Fruit fly (Drosophila melanogaster) whole organism, wandering third instar larva: ENCODE measurements around the gene CG17344.

ENCODE experiments used
- Abd-B ChIP-seq: fragments of >200 bp; optimal IDR thresholded peaks from 2 replicates; lab custom pipeline; 2017; ENCODE audit warnings: missing biosample characterization, missing genetic modification characterization
- CG32264 ChIP-seq: fragments of 200-800 bp; sonication (Bioruptor generic); optimal IDR thresholded peaks from 2 replicates; lab custom pipeline; 2016; ENCODE audit warnings: missing biosample characterization, missing genetic modification characterization
- CG9705 ChIP-seq: fragments of 200-800 bp; sonication (Bioruptor generic); optimal IDR thresholded peaks from 2 replicates; lab custom pipeline; 2018; ENCODE audit warnings: missing biosample characterization, mild to moderate bottlenecking, missing genetic modification characterization
- CrebA ChIP-seq: fragments of 200-800 bp; sonication (Bioruptor generic); optimal IDR thresholded peaks from 2 replicates; lab custom pipeline; 2016; ENCODE audit warnings: missing biosample characterization, mild to moderate bottlenecking, missing genetic modification characterization, borderline replicate concordance
- Dfd ChIP-seq: fragments of >200 bp; optimal IDR thresholded peaks from 2 replicates; lab custom pipeline; 2017; ENCODE audit warnings: missing biosample characterization, missing genetic modification characterization
- Dif ChIP-seq: fragments of 200-275, 200-300 bp; sonication (Bioruptor generic); optimal IDR thresholded peaks from 2 replicates; lab custom pipeline; 2018; ENCODE audit warnings: missing biosample characterization, missing genetic modification characterization; ENCODE audit not compliant: partially characterized antibody
- GATAd ChIP-seq: sonication (Bioruptor generic); optimal IDR thresholded peaks from 2 replicates; lab custom pipeline; 2016; ENCODE audit warnings: missing biosample characterization, missing genetic modification characterization
- HLH106 ChIP-seq: fragments of 200-800 bp; optimal IDR thresholded peaks from 3 replicates; lab custom pipeline; 2019; ENCODE audit warnings: missing biosample characterization, mild to moderate bottlenecking, missing genetic modification characterization, moderate library complexity
- Hnf4 ChIP-seq: fragments of 200-800 bp; sonication (Bioruptor generic); optimal IDR thresholded peaks from 2 replicates; lab custom pipeline; 2016; ENCODE audit warnings: missing biosample characterization, mild to moderate bottlenecking, missing genetic modification characterization
- Hr78 ChIP-seq: fragments of >200 bp; optimal IDR thresholded peaks from 2 replicates; lab custom pipeline; 2017; ENCODE audit warnings: missing biosample characterization, missing genetic modification characterization
- Hr83 ChIP-seq: fragments of 200-300 bp; sonication (Bioruptor generic); optimal IDR thresholded peaks from 2 replicates; lab custom pipeline; 2016; ENCODE audit warnings: missing biosample characterization, mild to moderate bottlenecking, missing genetic modification characterization, moderate library complexity; ENCODE audit not compliant: poor library complexity, severe bottlenecking
- Jra ChIP-seq: sonication (Bioruptor generic); optimal IDR thresholded peaks from 2 replicates; lab custom pipeline; 2016; ENCODE audit warnings: missing biosample characterization, missing genetic modification characterization
- Mio ChIP-seq: sonication (Bioruptor generic); optimal IDR thresholded peaks from 2 replicates; lab custom pipeline; 2016; ENCODE audit warnings: missing biosample characterization, missing genetic modification characterization
- Myc ChIP-seq: fragments of >200 bp; optimal IDR thresholded peaks from 2 replicates; lab custom pipeline; 2017
- N ChIP-seq: fragments of >200 bp; optimal IDR thresholded peaks from 2 replicates; lab custom pipeline; 2018; ENCODE audit warnings: missing biosample characterization, missing external identifiers, missing genetic modification characterization
- OdsH ChIP-seq: fragments of 200-800 bp; sonication (Bioruptor generic); optimal IDR thresholded peaks from 2 replicates; lab custom pipeline; 2016; ENCODE audit warnings: missing biosample characterization, mild to moderate bottlenecking, missing genetic modification characterization
- Rel ChIP-seq, 2 experiments: fragments of 200-800 bp; sonication (Bioruptor generic) in 1 of 2; optimal IDR thresholded peaks; 2 replicates in 1 of 2; 3 replicates in 1 of 2; lab custom pipeline; 2016 to 2019; ENCODE audit warnings: mild to moderate bottlenecking in 2 of 2, missing biosample characterization in 2 of 2, missing genetic modification characterization in 2 of 2, moderate library complexity in 1 of 2
- Sp1 ChIP-seq: fragments of 200-800 bp; sonication (Bioruptor generic); optimal IDR thresholded peaks from 3 replicates; lab custom pipeline; 2019; ENCODE audit warnings: missing biosample characterization, mild to moderate bottlenecking, missing genetic modification characterization, moderate library complexity
- Vsx2 ChIP-seq: fragments of 200-300, 225-300 bp; sonication (Bioruptor generic); optimal IDR thresholded peaks from 2 replicates; lab custom pipeline; 2018; ENCODE audit warnings: missing biosample characterization, missing genetic modification characterization; ENCODE audit not compliant: partially characterized antibody
- br ChIP-seq: fragments of 200-800 bp; sonication (Bioruptor generic); optimal IDR thresholded peaks from 2 replicates; lab custom pipeline; 2016; ENCODE audit warnings: missing biosample characterization, missing genetic modification characterization
- brk ChIP-seq: fragments of 200-800 bp; sonication (Bioruptor generic); optimal IDR thresholded peaks from 2 replicates; lab custom pipeline; 2016; ENCODE audit warnings: missing biosample characterization, mild to moderate bottlenecking, missing genetic modification characterization
- dl ChIP-seq, 2 experiments: fragments of 175-275, 200-275 bp in 1 of 2; fragments of 200-275 bp in 1 of 2; sonication (Bioruptor generic); optimal IDR thresholded peaks; lab custom pipeline; 2018; ENCODE audit warnings: mild to moderate bottlenecking in 2 of 2, missing biosample characterization in 2 of 2, missing genetic modification characterization in 2 of 2, moderate library complexity in 2 of 2; ENCODE audit not compliant: partially characterized antibody in 2 of 2, insufficient read depth in 1 of 2
- dmrt93B ChIP-seq: fragments of 200-800 bp; sonication (Bioruptor generic); optimal IDR thresholded peaks from 2 replicates; lab custom pipeline; 2018; ENCODE audit warnings: missing biosample characterization, mild to moderate bottlenecking, missing genetic modification characterization
- dsf ChIP-seq: sonication (Bioruptor generic); optimal IDR thresholded peaks from 2 replicates; lab custom pipeline; 2016; ENCODE audit warnings: missing biosample characterization, missing genetic modification characterization, borderline replicate concordance
- ey ChIP-seq: fragments of 200-800 bp; sonication (Bioruptor generic); optimal IDR thresholded peaks from 2 replicates; lab custom pipeline; 2016; ENCODE audit warnings: missing biosample characterization, missing genetic modification characterization
- foxo ChIP-seq, 2 experiments: fragments of 200-800 bp; sonication (Bioruptor generic); optimal IDR thresholded peaks; 2 replicates in 1 of 2; 3 replicates in 1 of 2; lab custom pipeline; 2016 to 2017; ENCODE audit warnings: missing biosample characterization in 2 of 2, missing genetic modification characterization in 2 of 2
- fru ChIP-seq: fragments of 200-800 bp; sonication (Bioruptor generic); optimal IDR thresholded peaks from 3 replicates; lab custom pipeline; 2016; ENCODE audit warnings: missing biosample characterization, mild to moderate bottlenecking, missing genetic modification characterization
- h ChIP-seq: fragments of 200-800 bp; sonication (Bioruptor generic); optimal IDR thresholded peaks from 3 replicates; lab custom pipeline; 2016; ENCODE audit warnings: missing biosample characterization, mild to moderate bottlenecking, missing genetic modification characterization
- jim ChIP-seq: fragments of 175-275, 200-325 bp; sonication (Bioruptor generic); optimal IDR thresholded peaks from 2 replicates; lab custom pipeline; 2016; ENCODE audit warnings: missing biosample characterization, mild to moderate bottlenecking, missing genetic modification characterization
- lola ChIP-seq: fragments of >200 bp; optimal IDR thresholded peaks from 2 replicates; lab custom pipeline; 2017; ENCODE audit warnings: missing biosample characterization, missing genetic modification characterization
- pan ChIP-seq: fragments of >200 bp; optimal IDR thresholded peaks from 2 replicates; lab custom pipeline; 2017
- psq ChIP-seq: fragments of 200-800 bp; sonication (Bioruptor generic); optimal IDR thresholded peaks from 3 replicates; lab custom pipeline; 2017; ENCODE audit warnings: missing biosample characterization, mild to moderate bottlenecking, missing genetic modification characterization, moderate library complexity
- rgr ChIP-seq: fragments of 200-800 bp; sonication (Bioruptor generic); optimal IDR thresholded peaks from 3 replicates; lab custom pipeline; 2016; ENCODE audit warnings: missing biosample characterization, mild to moderate bottlenecking, missing genetic modification characterization
- sage ChIP-seq: fragments of 200-800 bp; sonication (Bioruptor generic); optimal IDR thresholded peaks from 2 replicates; lab custom pipeline; 2016; ENCODE audit warnings: missing biosample characterization, mild to moderate bottlenecking, missing genetic modification characterization
- sv ChIP-seq: fragments of 200-800 bp; sonication (Bioruptor generic); optimal IDR thresholded peaks from 3 replicates; lab custom pipeline; 2016; ENCODE audit warnings: missing biosample characterization, missing genetic modification characterization
- tai ChIP-seq: sonication (Bioruptor generic); optimal IDR thresholded peaks from 2 replicates; lab custom pipeline; 2016; ENCODE audit warnings: missing biosample characterization, missing genetic modification characterization
- usp ChIP-seq: fragments of >200 bp; optimal IDR thresholded peaks from 2 replicates; lab custom pipeline; 2017; ENCODE audit warnings: missing biosample characterization, missing genetic modification characterization
- woc ChIP-seq: sonication (Bioruptor generic); optimal IDR thresholded peaks from 2 replicates; lab custom pipeline; 2016; ENCODE audit warnings: missing biosample characterization, mild to moderate bottlenecking, missing genetic modification characterization

Gene CG17344

dm6 chr2L:19133465-19134365, 31.9 kb downstream of the CG17344 start, which contains the start of gene brat:
TSS of gene brat (plus strand) at chr2L:19133816.
- TF ChIP-seq fru (GFP tag; lab: Kevin White, UChicago): peak; percentile 77
- no peak for TF ChIP-seq CrebA (GFP tag; lab: Kevin White, UChicago)
- TF ChIP-seq Rel (GFP tag; optimal IDR thresholded peaks at IDR 0.05; lab: Kevin White, UChicago): no peak
- TF ChIP-seq Rel (tag; optimal IDR thresholded peaks at IDR 0.05; lab: Kevin White, UChicago): no peak
- TF ChIP-seq foxo (GFP tag; optimal IDR thresholded peaks at IDR 0.05; lab: Kevin White, UChicago): peak in 1 of 2 experiments; percentile 75
- no peak for TF ChIP-seq Vsx2 (GFP tag; lab: Kevin White, UChicago)
- TF ChIP-seq usp (GFP tag; lab: Kevin White, UChicago): no peak
- no peak for TF ChIP-seq dmrt93B (GFP tag; lab: Kevin White, UChicago)
- peak; percentile 45 for TF ChIP-seq Sp1
- peak; percentile 47 for TF ChIP-seq br (GFP tag; lab: Kevin White, UChicago)
- no peak for TF ChIP-seq lola
- TF ChIP-seq Jra: peak; percentile 72
- TF ChIP-seq Dif (GFP tag; lab: Kevin White, UChicago): no peak
- TF ChIP-seq woc (GFP tag; lab: Kevin White, UChicago): peak; percentile 78
- peak; percentile 74 for TF ChIP-seq h
- TF ChIP-seq HLH106: peak; percentile 60
- no peak for TF ChIP-seq brk (GFP tag; lab: Kevin White, UChicago)
- TF ChIP-seq CG9705: no peak
- no peak for TF ChIP-seq sage
- TF ChIP-seq Dfd (GFP tag; lab: Kevin White, UChicago): no peak
- peak; percentile 51 for TF ChIP-seq rgr (GFP tag; lab: Kevin White, UChicago)
- no peak for TF ChIP-seq jim (GFP tag; lab: Kevin White, UChicago)
- no peak for TF ChIP-seq Hnf4 (GFP tag; lab: Kevin White, UChicago)
- TF ChIP-seq sv (GFP tag; lab: Kevin White, UChicago): peak; percentile 59
- peak; percentile 49 for TF ChIP-seq ey (GFP tag; lab: Kevin White, UChicago)
- TF ChIP-seq dsf: peak; percentile 63
- peak; percentile 86 for TF ChIP-seq Myc (lab: Kevin White, UChicago)
- TF ChIP-seq Hr78 (GFP tag; lab: Kevin White, UChicago): no peak
- TF ChIP-seq psq (GFP tag; lab: Kevin White, UChicago): peak; percentile 52
- TF ChIP-seq tai (GFP tag; lab: Kevin White, UChicago): no peak
- no peak for TF ChIP-seq dl (GFP tag; optimal IDR thresholded peaks at IDR 0.05; lab: Kevin White, UChicago; ENCODE audit: insufficient read depth in 1 of 2, partially characterized antibody in 2 of 2)
- TF ChIP-seq Hr83: no peak
- TF ChIP-seq Mio (GFP tag; lab: Kevin White, UChicago): no peak
- TF ChIP-seq GATAd (GFP tag; lab: Kevin White, UChicago): no peak
- no peak for TF ChIP-seq pan (lab: Kevin White, UChicago)
- TF ChIP-seq Abd-B (GFP tag; lab: Kevin White, UChicago): no peak
- peak; percentile 36 for TF ChIP-seq OdsH (GFP tag; lab: Kevin White, UChicago)
- TF ChIP-seq CG32264: no peak
- no peak for TF ChIP-seq N (GFP tag; lab: Kevin White, UChicago)

- TF ChIP-seq Sp1: no peak
- no peak for TF ChIP-seq CrebA (GFP tag; lab: Kevin White, UChicago)
- no peak for TF ChIP-seq CG32264
- TF ChIP-seq CG9705: no peak
- TF ChIP-seq Myc (lab: Kevin White, UChicago): no peak
- TF ChIP-seq Dfd (GFP tag; lab: Kevin White, UChicago): no peak
- TF ChIP-seq rgr (GFP tag; lab: Kevin White, UChicago): no peak
- no peak for TF ChIP-seq GATAd (GFP tag; lab: Kevin White, UChicago)
- no peak for TF ChIP-seq Rel (GFP tag; optimal IDR thresholded peaks at IDR 0.05; lab: Kevin White, UChicago)
- TF ChIP-seq Rel (tag; optimal IDR thresholded peaks at IDR 0.05; lab: Kevin White, UChicago): no peak
- TF ChIP-seq fru (GFP tag; lab: Kevin White, UChicago): no peak
- TF ChIP-seq ey (GFP tag; lab: Kevin White, UChicago): no peak
- TF ChIP-seq lola: no peak
- TF ChIP-seq, all 38 proteins: peak for 0
Observed at dm6 chr2L:19134366-19134689, 32.5 kb downstream of the CG17344 start.
